Worm (Caenorhabditis elegans) whole organism, late embryonic: ENCODE results near the gene ZK637.15.

Experiments
- K02D7.2 ChIP-seq: sonication (generic microtip); optimal IDR thresholded peaks from 2 replicates; lab custom pipeline; 2017; ENCODE audit warnings: mild to moderate bottlenecking, missing genetic modification characterization, missing compliant biosample characterization
- K09A11.1 ChIP-seq: sonication (generic microtip); optimal IDR thresholded peaks from 2 replicates; lab custom pipeline; 2017; ENCODE audit warnings: antibody characterized with exemption, mild to moderate bottlenecking, missing genetic modification characterization, missing compliant biosample characterization; ENCODE audit not compliant: insufficient read depth
- T23F11.4 ChIP-seq: fragments of 200-800 bp; sonication (Bioruptor generic); optimal IDR thresholded peaks from 2 replicates; lab custom pipeline; 2018; ENCODE audit warnings: mild to moderate bottlenecking, missing genetic modification characterization, missing compliant biosample characterization
- Y22D7AL.16 ChIP-seq: sonication (generic microtip); optimal IDR thresholded peaks from 2 replicates; lab custom pipeline; 2016; ENCODE audit warnings: missing genetic modification characterization, missing compliant biosample characterization
- ahr-1 ChIP-seq: sonication (generic microtip); optimal IDR thresholded peaks from 2 replicates; lab custom pipeline; 2016; ENCODE audit warnings: missing genetic modification characterization, missing compliant biosample characterization
- ama-1 ChIP-seq: fragments of 150-350 bp; optimal IDR thresholded peaks from 2 replicates; lab custom pipeline; 2014
- ceh-14 ChIP-seq: sonication (generic microtip); optimal IDR thresholded peaks from 2 replicates; lab custom pipeline; 2016; ENCODE audit warnings: missing genotype, missing genetic modification characterization, missing compliant biosample characterization
- ceh-24 ChIP-seq: sonication (generic microtip); optimal IDR thresholded peaks from 2 replicates; lab custom pipeline; 2016; ENCODE audit warnings: mild to moderate bottlenecking, missing genetic modification characterization, missing compliant biosample characterization
- ceh-30 ChIP-seq: fragments of 150-350 bp; optimal IDR thresholded peaks from 2 replicates; lab custom pipeline; 2014; ENCODE audit warnings: missing biosample characterization, missing genetic modification characterization
- ceh-31 ChIP-seq: sonication (generic microtip); optimal IDR thresholded peaks from 2 replicates; lab custom pipeline; 2016; ENCODE audit warnings: missing genetic modification characterization, missing compliant biosample characterization
- ceh-48 ChIP-seq: sonication (generic microtip); optimal IDR thresholded peaks from 2 replicates; lab custom pipeline; 2016; ENCODE audit warnings: missing genetic modification characterization, inconsistent platforms, missing compliant biosample characterization
- ceh-6 ChIP-seq: fragments of 200-800 bp; sonication (Bioruptor generic); optimal IDR thresholded peaks from 2 replicates; lab custom pipeline; 2018; ENCODE audit warnings: mild to moderate bottlenecking, missing genetic modification characterization, missing compliant biosample characterization
- ceh-9 ChIP-seq: sonication (generic microtip); optimal IDR thresholded peaks from 2 replicates; lab custom pipeline; 2016; ENCODE audit warnings: mild to moderate bottlenecking, missing genetic modification characterization, inconsistent platforms, missing compliant biosample characterization
- dve-1 ChIP-seq: sonication (generic microtip); optimal IDR thresholded peaks from 2 replicates; lab custom pipeline; 2017; ENCODE audit warnings: antibody characterized with exemption, mild to moderate bottlenecking, missing genetic modification characterization, missing compliant biosample characterization
- elt-4 ChIP-seq: sonication (generic microtip); optimal IDR thresholded peaks from 2 replicates; lab custom pipeline; 2016; ENCODE audit warnings: missing genetic modification characterization, missing compliant biosample characterization
- ets-4 ChIP-seq: sonication (generic microtip); optimal IDR thresholded peaks from 2 replicates; lab custom pipeline; 2016; ENCODE audit warnings: missing genetic modification characterization, missing compliant biosample characterization
- fkh-6 ChIP-seq: sonication (generic microtip); optimal IDR thresholded peaks from 2 replicates; lab custom pipeline; 2016; ENCODE audit warnings: missing genetic modification characterization, missing compliant biosample characterization
- gmeb-2 ChIP-seq: sonication (generic microtip); optimal IDR thresholded peaks from 2 replicates; lab custom pipeline; 2016; ENCODE audit warnings: missing genetic modification characterization, inconsistent platforms, missing compliant biosample characterization
- hlh-13 ChIP-seq: fragments of 200-800 bp; sonication (Bioruptor generic); optimal IDR thresholded peaks from 2 replicates; lab custom pipeline; 2018; ENCODE audit warnings: mild to moderate bottlenecking, missing genetic modification characterization, missing compliant biosample characterization
- hlh-15 ChIP-seq: sonication (generic microtip); optimal IDR thresholded peaks from 2 replicates; lab custom pipeline; 2016; ENCODE audit warnings: missing genetic modification characterization, missing compliant biosample characterization
- hlh-30 ChIP-seq: sonication (generic microtip); optimal IDR thresholded peaks from 2 replicates; lab custom pipeline; 2017; ENCODE audit warnings: antibody characterized with exemption, missing genetic modification characterization, missing compliant biosample characterization; ENCODE audit not compliant: insufficient read depth
- hlh-6 ChIP-seq: sonication (generic microtip); optimal IDR thresholded peaks from 2 replicates; lab custom pipeline; 2016; ENCODE audit warnings: missing genotype, missing genetic modification characterization, missing compliant biosample characterization
- lim-6 ChIP-seq: sonication (generic microtip); optimal IDR thresholded peaks from 2 replicates; lab custom pipeline; 2016; ENCODE audit warnings: missing genetic modification characterization, missing compliant biosample characterization
- lin-11 ChIP-seq: fragments of 200-800 bp; sonication (Bioruptor generic); optimal IDR thresholded peaks from 2 replicates; lab custom pipeline; 2018; ENCODE audit warnings: mild to moderate bottlenecking, missing genetic modification characterization, missing compliant biosample characterization
- mec-3 ChIP-seq: sonication (generic microtip); optimal IDR thresholded peaks from 2 replicates; lab custom pipeline; 2016; ENCODE audit warnings: borderline replicate concordance, missing genetic modification characterization, missing compliant biosample characterization
- nfya-1 ChIP-seq: sonication (generic microtip); optimal IDR thresholded peaks from 2 replicates; lab custom pipeline; 2017; ENCODE audit warnings: missing genetic modification characterization, mild to moderate bottlenecking, missing compliant biosample characterization, antibody characterized with exemption, moderate library complexity
- nhr-11 ChIP-seq: fragments of 150-350 bp; optimal IDR thresholded peaks from 2 replicates; lab custom pipeline; 2014; ENCODE audit warnings: missing biosample characterization, missing genetic modification characterization
- nhr-232 ChIP-seq: sonication (generic microtip); optimal IDR thresholded peaks from 2 replicates; lab custom pipeline; 2016; ENCODE audit warnings: missing genetic modification characterization, missing compliant biosample characterization
- pat-9 ChIP-seq: fragments of 200-800 bp; sonication (Bioruptor generic); optimal IDR thresholded peaks from 2 replicates; lab custom pipeline; 2018; ENCODE audit warnings: mild to moderate bottlenecking, missing genetic modification characterization, moderate library complexity, missing compliant biosample characterization
- pha-2 ChIP-seq: sonication (generic microtip); optimal IDR thresholded peaks from 2 replicates; lab custom pipeline; 2017; ENCODE audit warnings: mild to moderate bottlenecking, missing genetic modification characterization, missing compliant biosample characterization
- pha-4 ChIP-seq: fragments of 150-350 bp; optimal IDR thresholded peaks from 2 replicates; lab custom pipeline; 2018; ENCODE audit warnings: missing biosample characterization, missing genetic modification reagents, missing genetic modification characterization
- pros-1 ChIP-seq: fragments of 150-350 bp; optimal IDR thresholded peaks from 2 replicates; lab custom pipeline; 2014; ENCODE audit warnings: missing biosample characterization, missing genetic modification reagents, missing genetic modification characterization
- sdc-2 ChIP-seq: sonication (generic microtip); optimal IDR thresholded peaks from 2 replicates; lab custom pipeline; 2016; ENCODE audit warnings: missing genotype, missing genetic modification characterization, missing compliant biosample characterization
- unc-3 ChIP-seq, 2 experiments: fragments of 200-800 bp in 1 of 2; sonication (Bioruptor generic) in 1 of 2; sonication (generic microtip) in 1 of 2; conservative IDR thresholded peaks in 1 of 2; optimal IDR thresholded peaks in 1 of 2; 2 replicates each; pipeline versions ENCODE4 v1.3.6 to Lab custom; 2016 to 2022; ENCODE audit warnings: missing compliant biosample characterization in 2 of 2, missing genetic modification characterization in 2 of 2, missing genetic modification reagents in 1 of 2
- unc-42 ChIP-seq: sonication (generic microtip); optimal IDR thresholded peaks from 2 replicates; lab custom pipeline; 2016; ENCODE audit warnings: missing genotype, missing genetic modification characterization, missing compliant biosample characterization
- unc-55 ChIP-seq: sonication (generic microtip); optimal IDR thresholded peaks from 2 replicates; lab custom pipeline; 2017; ENCODE audit warnings: missing biosample characterization, missing genetic modification reagents, missing genetic modification characterization
- unc-86 ChIP-seq: sonication (generic microtip); optimal IDR thresholded peaks from 2 replicates; lab custom pipeline; 2016; ENCODE audit warnings: missing genetic modification characterization, missing compliant biosample characterization

ZK637.15 gene

ce11 chrIII:8944357-8944756 lies 24.5 kb downstream of the ZK637.15 start, which contains the start of gene dhrr-1:
Gene dhrr-1 (plus strand): TSS chrIII:8944657.
- TF ChIP-seq gmeb-2 (tag; lab: Kevin White, UChicago) (no peak), pat-9 (no peak), ceh-6 (no peak), ceh-9 (tag; lab: Kevin White, UChicago) (no peak), lin-11 (tag; lab: Kevin White, UChicago) (no peak), unc-3 (GFP tag; conservative IDR thresholded peaks at IDR 0.05; lab: Robert Waterston, UW) (no peak), unc-3 (tag; optimal IDR thresholded peaks at IDR 0.05; lab: Kevin White, UChicago) (no peak), ceh-30 (tag; lab: Kevin White, UChicago) (no peak), nhr-232 (tag; lab: Kevin White, UChicago) (no peak), pha-4 (tag; lab: Kevin White, UChicago) (no peak), hlh-15 (no peak), elt-4 (tag; lab: Kevin White, UChicago) (no peak), T23F11.4 (GFP tag; lab: Kevin White, UChicago) (no peak)

- TF ChIP-seq unc-42 (tag; lab: Kevin White, UChicago) (peak; percentile 3), unc-55 (GFP tag; lab: Kevin White, UChicago) (no peak)
These were observed 26.4 kb downstream of the ZK637.15 start for ce11 chrIII:8946285-8946684.

ce11 chrIII:8949147-8949546 lies 29.3 kb downstream of the ZK637.15 start:
- TF ChIP-seq nhr-11 (tag; lab: Kevin White, UChicago) (no peak), K09A11.1 (tag; lab: Kevin White, UChicago) (no peak), ama-1 (no peak), hlh-30 (tag; lab: Kevin White, UChicago) (no peak), hlh-15 (no peak), mec-3 (tag; lab: Kevin White, UChicago) (no peak), pha-4 (tag; lab: Kevin White, UChicago) (no peak), T23F11.4 (GFP tag; lab: Kevin White, UChicago) (no peak), ceh-24 (tag; lab: Kevin White, UChicago) (no peak)

DNA sequence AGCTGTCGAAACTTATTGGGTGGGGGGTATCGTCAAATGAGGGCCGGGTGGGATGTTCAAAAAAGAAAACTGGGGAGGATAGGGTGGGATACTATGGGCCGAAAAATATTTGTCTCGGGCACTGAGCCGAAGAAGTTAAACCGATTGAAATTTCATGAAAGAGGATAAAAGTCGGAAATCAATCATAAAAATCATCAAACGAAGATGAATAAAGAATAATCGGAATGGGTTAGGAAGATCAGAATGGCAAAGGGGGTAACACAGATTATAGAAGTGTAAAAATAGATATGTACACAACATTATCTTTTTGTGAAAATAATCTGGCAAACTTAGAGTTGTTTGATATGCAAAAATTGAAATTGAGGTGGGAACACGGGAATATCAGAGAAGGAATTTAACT lies 35.7 kb downstream of the ZK637.15 start:
- no peak for TF ChIP-seq K02D7.2 (tag; lab: Kevin White, UChicago)
- TF ChIP-seq hlh-13 (GFP tag; lab: Kevin White, UChicago), result no peak
- no peak for TF ChIP-seq ahr-1 (tag; lab: Kevin White, UChicago)
- no peak for TF ChIP-seq pha-2 (tag; lab: Kevin White, UChicago)

- peak; percentile 43 for TF ChIP-seq ceh-31 (tag; lab: Kevin White, UChicago)
- TF ChIP-seq ets-4 (tag; lab: Kevin White, UChicago), result no peak
- TF ChIP-seq ceh-48, result peak; percentile 99
- TF ChIP-seq pros-1 (tag; lab: Kevin White, UChicago), result no peak
- TF ChIP-seq unc-42 (tag; lab: Kevin White, UChicago), result peak; percentile 76
- peak; percentile 49 for TF ChIP-seq nfya-1 (tag; lab: Kevin White, UChicago)
- TF ChIP-seq dve-1 (tag; lab: Kevin White, UChicago), result no peak
- no peak for TF ChIP-seq ama-1
- TF ChIP-seq fkh-6, result no peak
- TF ChIP-seq K02D7.2 (tag; lab: Kevin White, UChicago), result no peak
- TF ChIP-seq lim-6, result no peak
- TF ChIP-seq unc-86 (tag; lab: Kevin White, UChicago), result no peak
- no peak for TF ChIP-seq Y22D7AL.16 (tag; lab: Kevin White, UChicago)
- TF ChIP-seq lin-11 (tag; lab: Kevin White, UChicago), result no peak
- TF ChIP-seq ceh-14 (tag; lab: Kevin White, UChicago), result no peak
- TF ChIP-seq pat-9, result no peak
- no peak for TF ChIP-seq ceh-6
- no peak for TF ChIP-seq sdc-2 (tag; lab: Kevin White, UChicago)
- no peak for TF ChIP-seq hlh-6 (tag; lab: Kevin White, UChicago)
These were observed 36.3 kb downstream of the ZK637.15 start, which contains the start of the genes ZK643.5 and ZK643.2 for ce11 chrIII:8956146-8956646. Gene ZK643.5 (minus strand): TSS chrIII:8956196. Gene ZK643.2 (plus strand): TSS chrIII:8956540.
